Worm (Caenorhabditis elegans): ENCODE data around the gene nasp-1.

Gene nasp-1

DNA sequence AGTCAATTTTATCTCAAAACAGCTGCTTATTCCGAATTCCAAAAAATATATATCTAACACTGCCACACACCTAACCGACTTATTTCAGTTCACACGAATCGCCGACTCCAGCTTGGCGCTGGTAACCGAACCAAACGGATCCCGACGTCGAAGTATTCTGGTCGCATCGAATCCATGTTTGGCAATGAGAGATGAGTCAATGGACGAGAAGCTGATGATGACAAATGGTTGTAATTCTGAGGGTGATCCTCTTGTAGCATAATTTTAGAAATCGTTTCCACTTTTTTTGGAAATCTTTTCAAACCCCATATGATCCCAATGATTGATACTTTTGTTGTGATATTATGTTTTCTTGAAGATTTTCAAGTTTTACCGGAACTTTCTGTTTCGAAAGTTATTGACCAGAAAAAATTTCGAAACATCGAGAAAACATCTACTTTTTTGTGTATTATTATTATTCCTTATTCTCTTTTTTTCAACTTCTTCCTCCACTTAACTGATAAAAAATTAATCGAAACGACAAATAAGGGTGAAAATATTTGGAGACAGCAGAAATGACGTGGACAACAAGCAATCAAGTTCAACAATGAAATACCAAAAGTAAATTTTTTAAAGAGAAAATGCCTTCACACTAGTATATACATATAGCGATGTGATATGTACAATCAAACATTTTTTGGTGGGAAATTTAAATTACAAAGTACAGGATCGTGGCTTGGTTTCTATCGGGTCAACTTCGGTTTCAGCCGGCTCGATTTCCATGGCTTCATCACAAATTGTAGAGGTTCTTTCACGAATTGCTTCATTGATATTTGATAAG lies 43.7 kb downstream of the nasp-1 start (continued):
- TF ChIP-seq repo-1 (tag; optimal IDR thresholded peaks at IDR 0.05), result peak; percentile 91
- TF ChIP-seq F37B4.10 (GFP tag; IDR thresholded peaks at IDR 0.05), result no peak
- no peak for TF ChIP-seq egl-18 (GFP tag; IDR thresholded peaks at IDR 0.05)
- peak; percentile 87 for TF ChIP-seq Y95B8A.8 (GFP tag; IDR thresholded peaks at IDR 0.05)
- TF ChIP-seq rpc-1 (optimal IDR thresholded peaks at IDR 0.05), result no peak
- TF ChIP-seq rpc-1 (tag; optimal IDR thresholded peaks at IDR 0.05), result no peak
- no peak for TF ChIP-seq zim-3 (tag; optimal IDR thresholded peaks at IDR 0.05)
- TF ChIP-seq ztf-28 (GFP tag; IDR thresholded peaks at IDR 0.05), result 0 out of 2 replicates have a peak, but pooled peaks have one; percentile 37
- peak; percentile 12 for TF ChIP-seq ets-4 (GFP tag; optimal IDR thresholded peaks at IDR 0.05)
- TF ChIP-seq bed-1 (GFP tag; IDR thresholded peaks at IDR 0.05), result no peak
- no peak for TF ChIP-seq hrde-1 (tag; optimal IDR thresholded peaks at IDR 0.05; ENCODE audit: borderline replicate concordance)
- 0 out of 2 replicates have a peak, but pooled peaks have one; percentile 10 for TF ChIP-seq ztf-25 (GFP tag; IDR thresholded peaks at IDR 0.05)
- peak; percentile 89 for TF ChIP-seq nfyb-1 (GFP tag; IDR thresholded peaks at IDR 0.05)
- TF ChIP-seq mcd-1 (GFP tag; IDR thresholded peaks at IDR 0.05), result peak; percentile 63
- peak; percentile 40; the same call in 1 of the 2 replicates for TF ChIP-seq egl-44 (GFP tag; IDR thresholded peaks at IDR 0.05)
- TF ChIP-seq unc-62 (GFP tag; optimal IDR thresholded peaks at IDR 0.05), result no peak
- TF ChIP-seq B0336.3 (GFP tag; IDR thresholded peaks at IDR 0.05), result peak; percentile 95
- TF ChIP-seq lin-35 (GFP tag; optimal IDR thresholded peaks at IDR 0.05), result no peak
- no peak for TF ChIP-seq lag-1 (GFP tag; IDR thresholded peaks at IDR 0.05)
- TF ChIP-seq nhr-90 (tag; optimal IDR thresholded peaks at IDR 0.05), result peak; percentile 53
- TF ChIP-seq F39B2.1 (GFP tag; IDR thresholded peaks at IDR 0.05), result no peak
- TF ChIP-seq pha-4 (tag; optimal IDR thresholded peaks at IDR 0.05), result no peak
- TF ChIP-seq ceh-27 (GFP tag; optimal IDR thresholded peaks at IDR 0.05), result no peak
- no peak for TF ChIP-seq ztf-6 (GFP tag; IDR thresholded peaks at IDR 0.05)
- TF ChIP-seq die-1 (tag; optimal IDR thresholded peaks at IDR 0.05), result no peak
- no peak for TF ChIP-seq F57A8.1 (GFP tag; optimal IDR thresholded peaks at IDR 0.05)
- no peak for TF ChIP-seq tbp1 (GFP tag; optimal IDR thresholded peaks at IDR 0.05)
- TF ChIP-seq snpc-4 (GFP tag; optimal IDR thresholded peaks at IDR 0.05), result no peak
- TF ChIP-seq snpc-4 (tag; optimal IDR thresholded peaks at IDR 0.05), result peak in 3 of 4 experiments; percentile 10 to 17 (median 16)
- peak; percentile 48 for TF ChIP-seq gei-17 (GFP tag; optimal IDR thresholded peaks at IDR 0.05)
- TF ChIP-seq F49E8.2 (tag; optimal IDR thresholded peaks at IDR 0.05; ENCODE audit: insufficient read depth), result no peak
- TF ChIP-seq ZK185.1 (tag; optimal IDR thresholded peaks at IDR 0.05; ENCODE audit: poor library complexity, severe bottlenecking), result peak; percentile 10
- peak; percentile 8 for TF ChIP-seq attf-5 (GFP tag; optimal IDR thresholded peaks at IDR 0.05)
- TF ChIP-seq aptf-2 (GFP tag; conservative IDR thresholded peaks at IDR 0.05), result no peak
- no peak for TF ChIP-seq lsy-27 (tag; optimal IDR thresholded peaks at IDR 0.05; ENCODE audit: borderline replicate concordance, insufficient read depth)
- peak; percentile 34 for TF ChIP-seq lin-54 (GFP tag; optimal IDR thresholded peaks at IDR 0.05)
- no peak for TF ChIP-seq sea-2 (GFP tag; IDR thresholded peaks at IDR 0.05)
- no peak for TF ChIP-seq mxl-1 (tag; optimal IDR thresholded peaks at IDR 0.05)
- peak; percentile 76 for TF ChIP-seq chd-7 (tag; optimal IDR thresholded peaks at IDR 0.05)
- peak; percentile 95 for TF ChIP-seq Y53G8AR.9 (GFP tag; conservative IDR thresholded peaks at IDR 0.05)
- no peak for TF ChIP-seq F57C9.4 (tag; optimal IDR thresholded peaks at IDR 0.05)
- TF ChIP-seq C06A6.2 (GFP tag; conservative IDR thresholded peaks at IDR 0.05), result peak; percentile 56; the same call in 1 of the 2 replicates
- TF ChIP-seq madf-6 (GFP tag; IDR thresholded peaks at IDR 0.05), result no peak; the same call in 1 of the 2 replicates
- peak; percentile 55 for TF ChIP-seq F52B5.7 (tag; optimal IDR thresholded peaks at IDR 0.05)
- TF ChIP-seq ztf-18 (tag; optimal IDR thresholded peaks at IDR 0.05), result no peak
- peak; percentile 91 for TF ChIP-seq Y56A3A.18 (GFP tag; IDR thresholded peaks at IDR 0.05)
- TF ChIP-seq pbrm-1 (GFP tag; IDR thresholded peaks at IDR 0.05), result peak; percentile 70; the same call in 1 of the 2 replicates
